Worm (Caenorhabditis elegans): Measurements from ENCODE around the gene vha-14.
A peak's percentile ranks its signal among the peaks of the same experiment; 100 is the strongest.

Gene vha-14

DNA sequence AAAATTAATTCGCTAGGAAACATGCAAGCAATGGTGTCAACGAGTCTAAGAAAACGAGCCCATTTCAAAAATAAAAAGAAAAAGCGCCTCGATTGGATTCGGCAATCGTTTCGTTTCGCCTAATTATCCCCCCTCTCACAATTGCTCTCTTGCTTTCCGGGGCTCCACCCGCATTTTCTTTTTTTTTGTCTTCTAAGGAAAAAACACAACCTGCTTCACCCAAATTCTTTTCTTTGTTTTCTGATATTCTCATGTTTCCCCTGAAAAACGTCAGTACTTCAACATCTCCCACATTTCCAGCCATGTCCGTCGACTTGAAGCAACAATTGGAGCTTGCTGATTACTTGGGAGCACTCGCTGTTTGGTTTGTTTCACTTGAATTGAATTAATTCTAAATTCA, 19.5 kb upstream of the vha-14 start, which contains the start of gene nlp-36:
Gene nlp-36, plus strand, starts transcription at position 301 of the 400 bp plus-strand sequence.
- no peak for TF ChIP-seq daf-19 (GFP tag; conservative IDR thresholded peaks at IDR 0.05)
- no peak for TF ChIP-seq madf-9 (GFP tag; conservative IDR thresholded peaks at IDR 0.05)
- TF ChIP-seq ama-1 (optimal IDR thresholded peaks at IDR 0.05) = no peak
- no peak for TF ChIP-seq fkh-10 (GFP tag; optimal IDR thresholded peaks at IDR 0.05)
- TF ChIP-seq pqm-1 (tag; optimal IDR thresholded peaks at IDR 0.05) = no peak
- TF ChIP-seq nhr-111 (GFP tag; optimal IDR thresholded peaks at IDR 0.05) = no peak
- TF ChIP-seq unc-39 (tag; optimal IDR thresholded peaks at IDR 0.05) = no peak

ce11 chrIII:9489798-9490197, 18.1 kb upstream of the vha-14 start:
- no peak for TF ChIP-seq ceh-82 (tag; optimal IDR thresholded peaks at IDR 0.05)
- TF ChIP-seq daf-19 (GFP tag; conservative IDR thresholded peaks at IDR 0.05) = no peak
- TF ChIP-seq unc-62 (GFP tag; optimal IDR thresholded peaks at IDR 0.05 in 1 of 2) = peak in 1 of 2 experiments; percentile 10
- no peak for TF ChIP-seq unc-62 (tag; optimal IDR thresholded peaks at IDR 0.05)
- TF ChIP-seq pqm-1 (tag; optimal IDR thresholded peaks at IDR 0.05) = no peak
- TF ChIP-seq daf-12 (tag; optimal IDR thresholded peaks at IDR 0.05) = no peak

- TF ChIP-seq zip-2 (tag; optimal IDR thresholded peaks at IDR 0.05) = peak; percentile 91
- TF ChIP-seq aha-1 (tag) = no peak
- TF ChIP-seq duxl-1 (tag; optimal IDR thresholded peaks at IDR 0.05; ENCODE audit: poor library complexity) = no peak
- TF ChIP-seq snpc-4 (tag; optimal IDR thresholded peaks at IDR 0.05) = no peak
- peak; percentile 18 for TF ChIP-seq mes-2 (tag; optimal IDR thresholded peaks at IDR 0.05; ENCODE audit: poor library complexity, severe bottlenecking)
- no peak for TF ChIP-seq F26F4.8 (GFP tag; conservative IDR thresholded peaks at IDR 0.05)
- TF ChIP-seq dve-1 (tag; optimal IDR thresholded peaks at IDR 0.05; ENCODE audit: insufficient read depth) = no peak
- TF ChIP-seq ceh-44 (GFP tag; IDR thresholded peaks at IDR 0.05) = no peak
- TF ChIP-seq tag-97 (GFP tag; IDR thresholded peaks at IDR 0.05) = no peak
- TF ChIP-seq daf-8 (GFP tag; IDR thresholded peaks at IDR 0.05) = no peak
- peak; percentile 43 for TF ChIP-seq dpl-1 (GFP tag; optimal IDR thresholded peaks at IDR 0.05)
- TF ChIP-seq lsy-2 (tag; optimal IDR thresholded peaks at IDR 0.05) = peak in 1 of 2 experiments; percentile 31
- TF ChIP-seq arid-1 (GFP tag; conservative IDR thresholded peaks at IDR 0.05) = 0 out of 2 replicates have a peak, but pooled peaks have one; percentile 1
- TF ChIP-seq R02D3.7 (tag; optimal IDR thresholded peaks at IDR 0.05) = no peak
Measured at ce11 chrIII:9490783-9491547, 16.9 kb upstream of the vha-14 start, which contains the start of the genes dars-1 and ctr-9. TSS of gene dars-1 (minus strand) at chrIII:9491215. TSS of gene ctr-9 (plus strand) at chrIII:9491396.

ce11 chrIII:9494209-9494608, 13.7 kb upstream of the vha-14 start:
- no peak for TF ChIP-seq zip-2 (tag; optimal IDR thresholded peaks at IDR 0.05)
- TF ChIP-seq aha-1 (tag) = peak; percentile 78
- TF ChIP-seq unc-62 (GFP tag; optimal IDR thresholded peaks at IDR 0.05 in 1 of 2) = peak in 1 of 2 experiments; percentile 97
- no peak for TF ChIP-seq unc-62 (tag; optimal IDR thresholded peaks at IDR 0.05)

- TF ChIP-seq egl-27 (tag; optimal IDR thresholded peaks at IDR 0.05) = no peak
- peak; percentile 64 for TF ChIP-seq aha-1 (tag)
- no peak for TF ChIP-seq madf-5 (GFP tag; IDR thresholded peaks at IDR 0.05)
- no peak for TF ChIP-seq arid-1 (GFP tag; conservative IDR thresholded peaks at IDR 0.05)
Measured at ce11 chrIII:9496083-9496482, 11.8 kb upstream of the vha-14 start.

- TF ChIP-seq aly-2 (tag; optimal IDR thresholded peaks at IDR 0.05) (no peak), ceh-28 (tag; optimal IDR thresholded peaks at IDR 0.05) (no peak), zag-1 (tag; optimal IDR thresholded peaks at IDR 0.05) (no peak), madf-5 (GFP tag; IDR thresholded peaks at IDR 0.05) (no peak), nhr-111 (GFP tag; optimal IDR thresholded peaks at IDR 0.05) (no peak), unc-39 (tag; optimal IDR thresholded peaks at IDR 0.05) (no peak), zfp-3 (GFP tag; conservative IDR thresholded peaks at IDR 0.05) (no peak), cey-2 (tag; optimal IDR thresholded peaks at IDR 0.05; ENCODE audit: borderline replicate concordance, insufficient read depth) (no peak), rbr-2 (tag; optimal IDR thresholded peaks at IDR 0.05) (no peak), ceh-32 (tag; optimal IDR thresholded peaks at IDR 0.05; ENCODE audit: poor library complexity) (no peak), ctbp-1 (GFP tag; IDR thresholded peaks at IDR 0.05) (no peak), ama-1 (optimal IDR thresholded peaks at IDR 0.05) (no peak), arid-1 (GFP tag; conservative IDR thresholded peaks at IDR 0.05) (no peak), php-3 (GFP tag; IDR thresholded peaks at IDR 0.05) (no peak), nhr-42 (GFP tag; IDR thresholded peaks at IDR 0.05) (no peak), mxl-2 (GFP tag; conservative IDR thresholded peaks at IDR 0.05) (no peak), ceh-44 (GFP tag; IDR thresholded peaks at IDR 0.05) (no peak), lin-29 (GFP tag; IDR thresholded peaks at IDR 0.05) (no peak), Y105C5A.15 (GFP tag; IDR thresholded peaks at IDR 0.05) (no peak)
Measured at ce11 chrIII:9497412-9497811, 10.5 kb upstream of the vha-14 start.
